Fruit fly (Drosophila melanogaster) whole organism, embryonic: Measurements from ENCODE around the gene Dcps.

Experiments used
- CG10543 ChIP-seq: fragments of 200-800 bp; sonication (Bioruptor generic); optimal IDR thresholded peaks from 3 replicates; lab custom pipeline; 2017; ENCODE audit warnings: missing biosample characterization, mild to moderate bottlenecking, missing genetic modification characterization, moderate library complexity
- CG10959 ChIP-seq: fragments of 200-800 bp; sonication (Bioruptor generic); IDR thresholded peaks from 2 replicates; pipeline ENCODE4 v1.3.6; 2022; ENCODE audit warnings: missing biosample characterization, missing genetic modification characterization
- CG12744 ChIP-seq: fragments of 200-800 bp; sonication (Bioruptor generic); optimal IDR thresholded peaks from 2 replicates; lab custom pipeline; 2016; ENCODE audit warnings: missing biosample characterization, missing genetic modification characterization
- CG13894 ChIP-seq: fragments of 200-800 bp; sonication (Bioruptor generic); optimal IDR thresholded peaks from 3 replicates; lab custom pipeline; 2018; ENCODE audit warnings: missing biosample characterization, mild to moderate bottlenecking, missing genetic modification characterization, moderate library complexity
- CG14860 ChIP-seq: fragments of 200-800 bp; sonication (Bioruptor generic); IDR thresholded peaks from 3 replicates; pipeline ENCODE4 v1.3.6; 2022; ENCODE audit warnings: missing biosample characterization, missing genetic modification characterization; ENCODE audit not compliant: partially characterized antibody
- CG17568 ChIP-seq: fragments of 200-800 bp; sonication (Bioruptor generic); optimal IDR thresholded peaks from 2 replicates; lab custom pipeline; 2018; ENCODE audit warnings: missing biosample characterization, mild to moderate bottlenecking, missing genetic modification characterization, moderate library complexity
- CG18011 ChIP-seq: fragments of 200-800 bp; sonication (Bioruptor generic); optimal IDR thresholded peaks from 2 replicates; lab custom pipeline; 2017; ENCODE audit warnings: missing biosample characterization, missing genetic modification characterization, mild to moderate bottlenecking, moderate library complexity, missing genotype
- CG2889 ChIP-seq: fragments of 200-800 bp; sonication (Bioruptor generic); IDR thresholded peaks from 3 replicates; pipeline ENCODE4 v1.3.6; 2022; ENCODE audit warnings: missing biosample characterization, missing genetic modification characterization
- CG3726 ChIP-seq: fragments of 200-800 bp; sonication (Bioruptor generic); IDR thresholded peaks from 3 replicates; pipeline ENCODE4, ENCODE4 v1.3.6; 2022; ENCODE audit warnings: missing biosample characterization, missing genetic modification characterization
- CG6254 ChIP-seq: fragments of 200-800 bp; sonication (Bioruptor generic); optimal IDR thresholded peaks from 3 replicates; lab custom pipeline; 2017; ENCODE audit warnings: mild to moderate bottlenecking, missing biosample characterization, missing genetic modification reagents, missing genetic modification characterization
- CG6683 ChIP-seq: fragments of 200-800 bp; sonication (Bioruptor generic); optimal IDR thresholded peaks from 2 replicates; lab custom pipeline; 2017; ENCODE audit warnings: missing biosample characterization, mild to moderate bottlenecking, missing genetic modification characterization, missing genetic modification reagents
- CG6813 ChIP-seq: fragments of 200-800 bp; sonication (Bioruptor generic); optimal IDR thresholded peaks from 2 replicates; lab custom pipeline; 2017; ENCODE audit warnings: missing biosample characterization, missing genetic modification characterization, mild to moderate bottlenecking, moderate library complexity, missing genetic modification reagents
- CG7786 ChIP-seq: fragments of 200-800 bp; sonication (Bioruptor generic); optimal IDR thresholded peaks from 2 replicates; lab custom pipeline; 2016; ENCODE audit warnings: missing biosample characterization, missing genetic modification characterization
- Dp ChIP-seq: fragments of 200-800 bp; sonication (Bioruptor generic); optimal IDR thresholded peaks from 2 replicates; lab custom pipeline; 2018; ENCODE audit warnings: missing biosample characterization, mild to moderate bottlenecking, missing genetic modification characterization, moderate library complexity
- E2f1 ChIP-seq: fragments of 200-800 bp; sonication (Bioruptor generic); IDR thresholded peaks from 2 replicates; pipeline ENCODE4 v1.3.6; 2022; ENCODE audit warnings: missing biosample characterization, missing genetic modification characterization
- ERR ChIP-seq: fragments of 200-800 bp; sonication (Bioruptor generic); optimal IDR thresholded peaks from 2 replicates; lab custom pipeline; 2016; ENCODE audit warnings: missing biosample characterization, missing genetic modification characterization
- H15 ChIP-seq: fragments of 200-800 bp; sonication (Bioruptor generic); IDR thresholded peaks from 3 replicates; pipeline ENCODE4 v1.3.6; 2022; ENCODE audit warnings: missing biosample characterization, missing genetic modification characterization
- Hr39 ChIP-seq: fragments of >200 bp; optimal IDR thresholded peaks from 2 replicates; lab custom pipeline; 2017
- Jarid2 ChIP-seq: fragments of 200-800 bp; sonication (Bioruptor generic); optimal IDR thresholded peaks from 3 replicates; lab custom pipeline; 2017; ENCODE audit warnings: mild to moderate bottlenecking, missing biosample characterization, missing genetic modification reagents, missing genetic modification characterization
- Lpt ChIP-seq: fragments of >200 bp; optimal IDR thresholded peaks from 2 replicates; lab custom pipeline; 2018; ENCODE audit warnings: missing biosample characterization, missing genetic modification characterization
- NC2β ChIP-seq: fragments of 200-800 bp; sonication (Bioruptor generic); optimal IDR thresholded peaks from 2 replicates; lab custom pipeline; 2016; ENCODE audit warnings: missing biosample characterization, missing genetic modification characterization
- Oaz ChIP-seq: fragments of 200-800 bp; sonication (Bioruptor generic); IDR thresholded peaks from 2 replicates; pipeline ENCODE4 v1.3.6; 2022; ENCODE audit warnings: missing biosample characterization, missing genetic modification characterization
- PHDP ChIP-seq: fragments of 200-800 bp; sonication (Bioruptor generic); optimal IDR thresholded peaks from 3 replicates; lab custom pipeline; 2018; ENCODE audit warnings: missing biosample characterization, mild to moderate bottlenecking, missing genetic modification characterization, moderate library complexity
- Spps ChIP-seq: fragments of 200-800 bp; sonication (Bioruptor generic); optimal IDR thresholded peaks from 2 replicates; lab custom pipeline; 2018; ENCODE audit warnings: missing biosample characterization, mild to moderate bottlenecking, missing genetic modification characterization
- Ssrp ChIP-seq: fragments of 200-800 bp; sonication (Bioruptor generic); optimal IDR thresholded peaks from 2 replicates; lab custom pipeline; 2018; ENCODE audit warnings: missing biosample characterization, mild to moderate bottlenecking, missing genetic modification characterization, moderate library complexity
- Vsx1 ChIP-seq: fragments of 200-800 bp; sonication (Bioruptor generic); optimal IDR thresholded peaks from 2 replicates; lab custom pipeline; 2017; ENCODE audit warnings: missing biosample characterization, mild to moderate bottlenecking, missing genetic modification characterization, missing genetic modification reagents
- Xbp1 ChIP-seq: fragments of 200-800 bp; sonication (Bioruptor generic); optimal IDR thresholded peaks from 3 replicates; lab custom pipeline; 2016; ENCODE audit warnings: missing biosample characterization, mild to moderate bottlenecking, missing genetic modification characterization
- Xrp1 ChIP-seq: fragments of 200-800 bp; sonication (Bioruptor generic); IDR thresholded peaks from 2 replicates; pipeline ENCODE4 v1.3.6; 2022; ENCODE audit warnings: missing biosample characterization, missing genetic modification characterization
- ara ChIP-seq: fragments of 200-800 bp; sonication (Bioruptor generic); IDR thresholded peaks from 2 replicates; pipeline ENCODE4 v1.3.6; 2022; ENCODE audit warnings: missing biosample characterization, missing genetic modification characterization
- btn ChIP-seq: fragments of 200-800 bp; sonication (Bioruptor generic); optimal IDR thresholded peaks from 2 replicates; lab custom pipeline; 2016; ENCODE audit warnings: missing biosample characterization, missing genetic modification characterization
- chif ChIP-seq, 2 experiments: fragments of 200-800 bp; sonication (Bioruptor generic); optimal IDR thresholded peaks; 3 replicates each; lab custom pipeline; 2016; ENCODE audit warnings: missing biosample characterization in 2 of 2, missing genetic modification characterization in 2 of 2
- chm ChIP-seq: fragments of 200-800 bp; sonication (Bioruptor generic); IDR thresholded peaks from 2 replicates; pipeline ENCODE4 v1.3.6; 2022; ENCODE audit warnings: missing biosample characterization, missing genetic modification characterization
- crol ChIP-seq: fragments of 200-800 bp; sonication (Bioruptor generic); IDR thresholded peaks from 2 replicates; pipeline ENCODE4 v1.3.6; 2022; ENCODE audit warnings: missing biosample characterization, missing genetic modification characterization
- eve ChIP-seq, 2 experiments: fragments of >200 bp; optimal IDR thresholded peaks; 2 replicates each; lab custom pipeline; 2017; ENCODE audit warnings: missing biosample characterization in 2 of 2, missing genetic modification characterization in 2 of 2
- gce ChIP-seq: fragments of 200-800 bp; sonication (Bioruptor generic); IDR thresholded peaks from 3 replicates; pipeline ENCODE4 v1.3.6; 2022; ENCODE audit warnings: missing biosample characterization, missing genetic modification characterization
- hkb ChIP-seq, 2 experiments: fragments of 200-800 bp in 1 of 2; fragments of >200 bp in 1 of 2; sonication (Bioruptor generic) in 1 of 2; IDR thresholded peaks in 1 of 2; optimal IDR thresholded peaks in 1 of 2; 2 replicates each; pipeline versions ENCODE4 v1.3.6 to Lab custom; 2017 to 2022; ENCODE audit warnings: missing biosample characterization in 1 of 2, missing genetic modification characterization in 1 of 2
- jing ChIP-seq: fragments of 200-800 bp; sonication (Bioruptor generic); optimal IDR thresholded peaks from 2 replicates; lab custom pipeline; 2018; ENCODE audit warnings: missing biosample characterization, mild to moderate bottlenecking, missing genetic modification characterization
- kah ChIP-seq: fragments of 200-800 bp; sonication (Bioruptor generic); optimal IDR thresholded peaks from 2 replicates; lab custom pipeline; 2018; ENCODE audit warnings: missing biosample characterization, mild to moderate bottlenecking, missing genetic modification characterization
- lov ChIP-seq, 2 experiments: fragments of 200-800 bp in 1 of 2; fragments of >200 bp in 1 of 2; sonication (Bioruptor generic) in 1 of 2; IDR thresholded peaks in 1 of 2; optimal IDR thresholded peaks in 1 of 2; 2 replicates in 1 of 2; 3 replicates in 1 of 2; pipeline versions ENCODE4 v1.3.6 to Lab custom; 2017 to 2022; ENCODE audit warnings: missing biosample characterization in 1 of 2, missing genetic modification characterization in 1 of 2
- phol ChIP-seq: fragments of 200-800 bp; sonication (Bioruptor generic); optimal IDR thresholded peaks from 3 replicates; lab custom pipeline; 2018; ENCODE audit warnings: missing biosample characterization, mild to moderate bottlenecking, missing genetic modification characterization, moderate library complexity
- pros ChIP-seq: fragments of 200-800 bp; sonication (Bioruptor generic); optimal IDR thresholded peaks from 3 replicates; lab custom pipeline; 2019; ENCODE audit warnings: missing biosample characterization, mild to moderate bottlenecking, missing genetic modification characterization, moderate library complexity
- ranshi ChIP-seq: fragments of 200-800 bp; sonication (Bioruptor generic); IDR thresholded peaks from 2 replicates; pipeline ENCODE4 v1.3.6; 2022; ENCODE audit warnings: missing biosample characterization, missing genetic modification characterization
- salm ChIP-seq: fragments of 200-800 bp; sonication (Bioruptor generic); optimal IDR thresholded peaks from 2 replicates; lab custom pipeline; 2018; ENCODE audit warnings: missing biosample characterization, mild to moderate bottlenecking, missing genetic modification characterization
- slbo ChIP-seq: fragments of 200-800 bp; sonication (Bioruptor generic); IDR thresholded peaks from 2 replicates; pipeline ENCODE4 v1.3.6; 2022; ENCODE audit warnings: missing biosample characterization, missing genetic modification characterization
- slou ChIP-seq: fragments of 200-800 bp; sonication (Bioruptor generic); optimal IDR thresholded peaks from 3 replicates; lab custom pipeline; 2016; ENCODE audit warnings: missing biosample characterization, missing genetic modification characterization
- tna ChIP-seq: fragments of 200-800 bp; sonication (Bioruptor generic); IDR thresholded peaks from 2 replicates; pipeline ENCODE4 v1.3.6; 2022; ENCODE audit warnings: missing biosample characterization, missing genetic modification characterization; ENCODE audit not compliant: partially characterized antibody
- z ChIP-seq: fragments of 200-800 bp; sonication (Bioruptor generic); IDR thresholded peaks from 3 replicates; pipeline ENCODE4 v1.3.6; 2022; ENCODE audit warnings: missing biosample characterization, missing genetic modification characterization
- zen ChIP-seq: fragments of 200-800 bp; sonication (Bioruptor generic); optimal IDR thresholded peaks from 3 replicates; lab custom pipeline; 2018; ENCODE audit warnings: missing biosample characterization, mild to moderate bottlenecking, missing genetic modification characterization, moderate library complexity

The Dcps gene

DNA sequence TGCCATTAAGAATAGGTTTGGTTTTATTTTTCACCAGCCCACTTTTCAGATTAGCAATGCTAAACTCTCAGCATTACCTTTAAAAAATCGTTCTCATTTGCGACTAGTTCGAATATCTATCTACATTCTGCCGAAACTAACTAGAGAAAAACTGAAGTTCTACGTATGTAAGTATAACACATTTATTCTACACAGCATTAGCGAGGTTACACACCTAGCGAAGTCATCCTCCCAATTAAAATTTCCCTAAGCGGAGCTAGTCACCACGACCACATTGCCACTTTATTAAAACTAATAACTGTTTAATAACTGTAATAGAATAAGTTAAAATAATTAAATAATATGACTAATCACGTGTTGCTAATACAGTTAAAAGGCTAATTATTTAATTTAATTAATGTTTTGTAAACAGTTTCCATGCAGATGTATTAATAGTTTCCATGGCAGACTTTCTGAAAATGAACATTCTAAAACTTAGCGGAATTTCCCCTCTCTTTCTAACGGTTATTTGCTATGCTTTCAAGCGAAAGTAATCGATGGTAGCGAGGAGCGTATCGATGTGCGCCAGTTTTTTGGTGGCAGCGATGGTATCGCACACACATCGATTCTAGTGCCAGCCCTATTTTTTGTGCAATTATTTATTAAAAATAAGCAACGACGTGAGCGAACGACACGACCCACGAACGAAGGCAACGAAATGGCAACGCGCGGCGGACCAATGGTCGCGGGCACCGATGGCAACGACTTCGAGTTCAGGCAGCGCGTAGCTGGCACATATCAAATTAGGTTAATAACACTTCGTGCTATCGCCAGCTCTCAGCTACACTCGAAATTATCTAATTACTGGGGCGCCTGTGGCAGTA, 24.4 kb upstream of the Dcps start, which contains the start of gene jagn (continued):
- TF ChIP-seq jing (GFP tag; lab: Kevin White, UChicago) = no peak
- peak; percentile 38; the same call in 1 of the 2 replicates for TF ChIP-seq Xrp1 (GFP tag; lab: Robert Waterston, UW)
- no peak for TF ChIP-seq salm
- TF ChIP-seq slou = no peak
- TF ChIP-seq PHDP (tag; lab: Kevin White, UChicago) = peak; percentile 60
- TF ChIP-seq z (GFP tag; lab: Robert Waterston, UW) = no peak
- no peak; the same call in 1 of the 2 replicates for TF ChIP-seq crol
- peak; percentile 99 for TF ChIP-seq CG14860 (GFP tag; lab: Robert Waterston, UW)
- TF ChIP-seq H15 (GFP tag; lab: Robert Waterston, UW) = peak; percentile 33; the same call in 1 of the 3 replicates
- TF ChIP-seq gce (GFP tag; lab: Robert Waterston, UW) = no peak
- TF ChIP-seq Jarid2 (GFP tag; lab: Kevin White, UChicago) = peak; percentile 53
- TF ChIP-seq CG18011 (GFP tag; lab: Kevin White, UChicago) = peak; percentile 23
- TF ChIP-seq Spps (tag; lab: Kevin White, UChicago) = no peak
- TF ChIP-seq CG7786 (GFP tag; lab: Kevin White, UChicago) = peak; percentile 59
- TF ChIP-seq Vsx1 (GFP tag; lab: Kevin White, UChicago) = peak; percentile 17
- peak; percentile 91 for TF ChIP-seq slbo (GFP tag; lab: Robert Waterston, UW)
- peak; percentile 25 for TF ChIP-seq hkb (optimal IDR thresholded peaks at IDR 0.05; lab: Kevin White, UChicago)
- peak; percentile 52; the same call in 1 of the 2 replicates for TF ChIP-seq hkb (GFP tag; IDR thresholded peaks at IDR 0.05; lab: Robert Waterston, UW)
- TF ChIP-seq Hr39 (lab: Kevin White, UChicago) = no peak
- no peak for TF ChIP-seq Oaz (GFP tag; lab: Robert Waterston, UW)
- TF ChIP-seq CG2889 (GFP tag; lab: Robert Waterston, UW) = peak; percentile 4; the same call in 1 of the 3 replicates
- TF ChIP-seq ranshi = peak; percentile 70
- TF ChIP-seq CG10959 (GFP tag; lab: Robert Waterston, UW) = no peak
- peak; percentile 71 for TF ChIP-seq chm (GFP tag; lab: Robert Waterston, UW)
- TF ChIP-seq ara (GFP tag; lab: Robert Waterston, UW) = peak; percentile 44; the same call in 1 of the 2 replicates
- no peak for TF ChIP-seq CG17568 (GFP tag; lab: Kevin White, UChicago)
- TF ChIP-seq Ssrp (tag; lab: Kevin White, UChicago) = peak; percentile 13
- peak in 1 of 2 experiments; percentile 33 for TF ChIP-seq chif (GFP tag; optimal IDR thresholded peaks at IDR 0.05; lab: Kevin White, UChicago)
- TF ChIP-seq CG3726 (GFP tag; lab: Robert Waterston, UW) = no peak
- TF ChIP-seq E2f1 (GFP tag; lab: Robert Waterston, UW) = peak; percentile 58
- no peak for TF ChIP-seq Lpt
- TF ChIP-seq lov (optimal IDR thresholded peaks at IDR 0.05; lab: Kevin White, UChicago) = no peak
- TF ChIP-seq lov (GFP tag; IDR thresholded peaks at IDR 0.05; lab: Robert Waterston, UW) = 0 out of 3 replicates have a peak, but pooled peaks have one; percentile 31
- peak; percentile 43 for TF ChIP-seq NC2β
- peak; percentile 10 for TF ChIP-seq CG6683 (GFP tag; lab: Kevin White, UChicago)

DNA sequence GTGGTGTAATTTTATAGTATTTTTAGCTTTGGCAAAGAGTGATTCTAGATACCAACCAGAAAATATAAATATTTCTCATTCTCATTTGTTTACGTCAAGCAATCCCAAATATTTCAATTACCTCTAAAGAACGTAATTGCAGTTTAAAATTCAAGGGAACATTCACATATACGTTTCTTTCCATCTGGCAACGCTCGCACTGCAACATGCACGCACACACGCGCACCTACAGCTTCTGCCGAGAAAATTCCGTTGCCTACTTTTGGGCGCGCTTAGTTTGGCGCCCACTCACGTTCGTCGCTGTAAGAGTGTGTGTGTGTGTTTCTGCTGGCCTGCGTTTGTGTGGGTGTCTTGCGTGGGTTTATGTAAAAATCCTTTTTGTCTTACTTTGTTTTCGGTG, 17.9 kb upstream of the Dcps start:
- TF ChIP-seq tna (GFP tag; lab: Robert Waterston, UW) = no peak
- TF ChIP-seq Spps (tag; lab: Kevin White, UChicago) = no peak
- TF ChIP-seq CG12744 (GFP tag; lab: Kevin White, UChicago) = no peak
- TF ChIP-seq CG13894 (tag; lab: Kevin White, UChicago) = no peak
- no peak for TF ChIP-seq Xbp1 (GFP tag; lab: Kevin White, UChicago)
- TF ChIP-seq eve (GFP tag; optimal IDR thresholded peaks at IDR 0.05; lab: Kevin White, UChicago) = no peak
- no peak for TF ChIP-seq CG6254 (GFP tag; lab: Kevin White, UChicago)
- no peak for TF ChIP-seq pros (GFP tag; lab: Kevin White, UChicago)
- TF ChIP-seq phol (tag; lab: Kevin White, UChicago) = no peak
- TF ChIP-seq CG10543 (GFP tag; lab: Kevin White, UChicago) = no peak
- TF ChIP-seq zen (tag; lab: Kevin White, UChicago) = no peak
- TF ChIP-seq CG6813 = no peak
- peak; percentile 22 for TF ChIP-seq Dp (GFP tag; lab: Kevin White, UChicago)
- TF ChIP-seq kah (GFP tag; lab: Kevin White, UChicago) = no peak
- no peak for TF ChIP-seq ERR
- TF ChIP-seq btn (GFP tag; lab: Kevin White, UChicago) = no peak
